Worm (Caenorhabditis elegans) whole organism, L4 larva: Measurements from ENCODE around the gene nhr-106.
A peak's percentile ranks its signal among the peaks of the same experiment; 100 is the strongest.

Experiments used
- D1046.2 ChIP-seq: fragments of 200-800 bp; sonication (Bioruptor generic); IDR thresholded peaks from 2 replicates; pipeline ENCODE4 v1.3.6; 2022; ENCODE audit warnings: missing genetic modification characterization, missing compliant biosample characterization
- F10B5.3 ChIP-seq: sonication (generic microtip); optimal IDR thresholded peaks from 2 replicates; lab custom pipeline; 2016; ENCODE audit warnings: mild to moderate bottlenecking, missing genetic modification characterization, missing compliant biosample characterization
- F37D6.2 ChIP-seq: sonication (generic microtip); optimal IDR thresholded peaks from 2 replicates; lab custom pipeline; 2016; ENCODE audit warnings: mild to moderate bottlenecking, missing genetic modification characterization, missing compliant biosample characterization
- R02D3.7 ChIP-seq: fragments of 150-350 bp; sonication (generic microtip); optimal IDR thresholded peaks from 3 replicates; lab custom pipeline; 2014; ENCODE audit warnings: missing biosample characterization, missing genetic modification characterization
- T26A8.4 ChIP-seq: fragments of 200-800 bp; sonication (Bioruptor generic); IDR thresholded peaks from 2 replicates; pipeline ENCODE4 v1.3.6; 2022; ENCODE audit warnings: missing genetic modification characterization, missing compliant biosample characterization
- ZK337.2 ChIP-seq: fragments of 200-800 bp; sonication (Bioruptor generic); IDR thresholded peaks from 2 replicates; pipeline ENCODE4 v1.3.6; 2022; ENCODE audit warnings: missing genetic modification reagents, missing genetic modification characterization, missing compliant biosample characterization
- ZK546.5 ChIP-seq, 2 experiments: sonication (generic microtip); optimal IDR thresholded peaks; 2 replicates each; lab custom pipeline; 2017; ENCODE audit warnings: missing biosample characterization in 2 of 2, missing genetic modification characterization in 2 of 2
- aha-1 ChIP-seq: fragments of 150-350 bp; peaks from one replicate; lab custom pipeline; 2014; ENCODE audit warnings: missing biosample characterization, missing genetic modification characterization
- arid-1 ChIP-seq: fragments of 200-800 bp; sonication (Bioruptor generic); conservative IDR thresholded peaks from 2 replicates; pipeline ENCODE4 v1.3.6; 2022; ENCODE audit warnings: missing genetic modification reagents, missing genetic modification characterization, missing compliant biosample characterization
- attf-4 ChIP-seq: sonication (generic microtip); optimal IDR thresholded peaks from 3 replicates; lab custom pipeline; 2017; ENCODE audit warnings: missing biosample characterization, missing genetic modification characterization
- ceh-20 ChIP-seq: fragments of 200-800 bp; sonication (Bioruptor generic); IDR thresholded peaks from 2 replicates; pipeline ENCODE4 v1.3.6; 2022; ENCODE audit warnings: missing genetic modification reagents, missing genetic modification characterization, missing compliant biosample characterization
- ceh-32 ChIP-seq: sonication (generic microtip); optimal IDR thresholded peaks from 2 replicates; lab custom pipeline; 2016; ENCODE audit warnings: mild to moderate bottlenecking, missing genetic modification characterization, missing compliant biosample characterization; ENCODE audit not compliant: poor library complexity
- ceh-44 ChIP-seq: fragments of 200-800 bp; sonication (Bioruptor generic); IDR thresholded peaks from 2 replicates; pipeline ENCODE4 v1.3.6; 2022; ENCODE audit warnings: missing genetic modification reagents, missing genetic modification characterization, missing compliant biosample characterization
- ceh-62 ChIP-seq: sonication (generic microtip); optimal IDR thresholded peaks from 2 replicates; lab custom pipeline; 2017; ENCODE audit warnings: missing biosample characterization, missing genetic modification characterization
- cey-2 ChIP-seq: sonication (generic microtip); optimal IDR thresholded peaks from 3 replicates; lab custom pipeline; 2017; ENCODE audit warnings: missing genetic modification characterization, mild to moderate bottlenecking, missing compliant biosample characterization, antibody characterized with exemption, borderline replicate concordance; ENCODE audit not compliant: insufficient read depth
- daf-16 ChIP-seq, 3 experiments: sonication (generic microtip); optimal IDR thresholded peaks; 2 replicates each; lab custom pipeline; 2016 to 2017; ENCODE audit warnings: missing genetic modification characterization in 3 of 3, missing genetic modification reagents in 3 of 3, mild to moderate bottlenecking in 2 of 3, missing compliant biosample characterization in 2 of 3, missing biosample characterization in 1 of 3, moderate library complexity in 1 of 3
- dmd-8 ChIP-seq: fragments of 200-800 bp; sonication (Bioruptor generic); IDR thresholded peaks from 2 replicates; pipeline ENCODE4 v1.3.6; 2022; ENCODE audit warnings: missing genetic modification characterization, missing compliant biosample characterization
- duxl-1 ChIP-seq: sonication (generic microtip); optimal IDR thresholded peaks from 2 replicates; lab custom pipeline; 2016; ENCODE audit warnings: mild to moderate bottlenecking, missing genetic modification characterization, moderate library complexity, missing compliant biosample characterization; ENCODE audit not compliant: poor library complexity
- dve-1 ChIP-seq: sonication (generic microtip); optimal IDR thresholded peaks from 2 replicates; lab custom pipeline; 2017; ENCODE audit warnings: antibody characterized with exemption, mild to moderate bottlenecking, missing genetic modification characterization, missing compliant biosample characterization; ENCODE audit not compliant: insufficient read depth
- egl-27 ChIP-seq: sonication (generic microtip); optimal IDR thresholded peaks from 3 replicates; lab custom pipeline; 2017; ENCODE audit warnings: missing biosample characterization, missing genetic modification reagents, missing genetic modification characterization
- egl-43 ChIP-seq: fragments of 200-800 bp; sonication (Bioruptor generic); IDR thresholded peaks from 2 replicates; pipeline ENCODE4 v1.3.6; 2022; ENCODE audit warnings: missing genetic modification reagents, missing genetic modification characterization, missing compliant biosample characterization
- hlh-11 ChIP-seq: fragments of 200-800 bp; sonication (Bioruptor generic); optimal IDR thresholded peaks from 2 replicates; lab custom pipeline; 2018; ENCODE audit warnings: mild to moderate bottlenecking, missing genetic modification characterization, missing compliant biosample characterization
- jun-1 ChIP-seq: fragments of 150-350 bp; optimal IDR thresholded peaks from 2 replicates; lab custom pipeline; 2014; ENCODE audit warnings: missing biosample characterization, missing genetic modification reagents, missing genetic modification characterization
- lin-38 ChIP-seq: fragments of 200-800 bp; sonication (Bioruptor generic); IDR thresholded peaks from 2 replicates; pipeline ENCODE4 v1.3.6; 2022; ENCODE audit warnings: missing genetic modification reagents, missing genetic modification characterization, missing compliant biosample characterization
- lin-39 ChIP-seq: fragments of 150-350 bp; optimal IDR thresholded peaks from 2 replicates; lab custom pipeline; 2014; ENCODE audit warnings: missing biosample characterization, missing genetic modification reagents, missing genetic modification characterization
- madf-5 ChIP-seq, 2 experiments: fragments of 200-800 bp; sonication (Bioruptor generic); IDR thresholded peaks; 2 replicates each; pipeline ENCODE4 v1.3.6; 2022; ENCODE audit warnings: missing compliant biosample characterization in 2 of 2, missing genetic modification characterization in 2 of 2
- madf-9 ChIP-seq: fragments of 200-800 bp; sonication (Bioruptor generic); conservative IDR thresholded peaks from 2 replicates; pipeline ENCODE4 v1.3.6; 2022; ENCODE audit warnings: missing genetic modification reagents, missing genetic modification characterization, missing compliant biosample characterization
- mep-1 ChIP-seq: fragments of 150-350 bp; sonication (generic microtip); optimal IDR thresholded peaks from 3 replicates; lab custom pipeline; 2014; ENCODE audit warnings: missing biosample characterization, missing genetic modification characterization
- nhr-10 ChIP-seq: fragments of 150-350 bp; optimal IDR thresholded peaks from 2 replicates; lab custom pipeline; 2014; ENCODE audit warnings: missing biosample characterization, missing genetic modification characterization
- nhr-111 ChIP-seq: fragments of 200-800 bp; sonication (Bioruptor generic); optimal IDR thresholded peaks from 2 replicates; lab custom pipeline; 2018; ENCODE audit warnings: mild to moderate bottlenecking, missing genetic modification characterization, missing compliant biosample characterization
- nhr-237 ChIP-seq: sonication (generic microtip); optimal IDR thresholded peaks from 2 replicates; lab custom pipeline; 2017; ENCODE audit warnings: missing biosample characterization, missing genetic modification characterization
- nhr-28 ChIP-seq: fragments of 150-350 bp; optimal IDR thresholded peaks from 2 replicates; lab custom pipeline; 2014; ENCODE audit warnings: missing biosample characterization, missing genetic modification characterization
- nhr-41 ChIP-seq: fragments of 200-800 bp; sonication (Bioruptor generic); IDR thresholded peaks from 2 replicates; pipeline ENCODE4 v1.3.6; 2022; ENCODE audit warnings: missing genetic modification reagents, missing genetic modification characterization, missing compliant biosample characterization
- nhr-42 ChIP-seq: fragments of 200-800 bp; sonication (Bioruptor generic); IDR thresholded peaks from 2 replicates; pipeline ENCODE4 v1.3.6; 2022; ENCODE audit warnings: missing genetic modification characterization, missing compliant biosample characterization
- nhr-48 ChIP-seq: sonication (generic microtip); optimal IDR thresholded peaks from 2 replicates; lab custom pipeline; 2016; ENCODE audit warnings: mild to moderate bottlenecking, missing genetic modification characterization, missing compliant biosample characterization
- nhr-6 ChIP-seq: fragments of 150-350 bp; optimal IDR thresholded peaks from 2 replicates; lab custom pipeline; 2014; ENCODE audit warnings: missing biosample characterization, missing genetic modification characterization
- nhr-77 ChIP-seq: fragments of 150-350 bp; optimal IDR thresholded peaks from 2 replicates; lab custom pipeline; 2014; ENCODE audit warnings: missing biosample characterization, missing genetic modification characterization
- php-3 ChIP-seq: fragments of 200-800 bp; sonication (Bioruptor generic); IDR thresholded peaks from 2 replicates; pipeline ENCODE4 v1.3.6; 2022; ENCODE audit warnings: missing genetic modification reagents, missing genetic modification characterization, missing compliant biosample characterization
- pqm-1 ChIP-seq: sonication (generic microtip); optimal IDR thresholded peaks from 2 replicates; lab custom pipeline; 2017; ENCODE audit warnings: missing biosample characterization, missing genetic modification characterization
- saeg-2 ChIP-seq: fragments of 200-800 bp; sonication (Bioruptor generic); IDR thresholded peaks from 2 replicates; pipeline ENCODE4 v1.3.6; 2022; ENCODE audit warnings: missing genetic modification reagents, missing genetic modification characterization, missing compliant biosample characterization
- set-16 ChIP-seq: fragments of 200-800 bp; sonication (Bioruptor generic); IDR thresholded peaks from 2 replicates; pipeline ENCODE4 v1.3.6; 2022; ENCODE audit warnings: missing genetic modification reagents, missing genetic modification characterization, missing compliant biosample characterization
- skn-1 ChIP-seq: fragments of 150-350 bp; optimal IDR thresholded peaks from 2 replicates; lab custom pipeline; 2014; ENCODE audit warnings: missing biosample characterization, missing genetic modification characterization
- snpc-1.2 ChIP-seq: fragments of 200-800 bp; sonication (Bioruptor generic); IDR thresholded peaks from 2 replicates; pipeline ENCODE4 v1.3.6; 2022; ENCODE audit warnings: missing genetic modification reagents, missing genetic modification characterization, missing compliant biosample characterization
- unc-62 ChIP-seq, 3 experiments: fragments of 150-350 bp in 1 of 3; sonication (generic microtip); optimal IDR thresholded peaks in 2 of 3; peaks in 1 of 3; 1 replicate in 1 of 3; 2 replicates in 2 of 3; lab custom pipeline; 2014 to 2017; ENCODE audit warnings: missing biosample characterization in 3 of 3, missing genetic modification characterization in 3 of 3, missing genetic modification reagents in 3 of 3, missing genotype in 1 of 3
- vab-7 ChIP-seq: fragments of 200-800 bp; sonication (Bioruptor generic); IDR thresholded peaks from 2 replicates; pipeline ENCODE4 v1.3.6; 2022; ENCODE audit warnings: missing genetic modification reagents, missing genetic modification characterization, missing compliant biosample characterization
- zip-2 ChIP-seq: fragments of 150-350 bp; optimal IDR thresholded peaks from 2 replicates; lab custom pipeline; 2014; ENCODE audit warnings: missing biosample characterization, missing genetic modification characterization
- ztf-7 ChIP-seq: fragments of 150-350 bp; optimal IDR thresholded peaks from 2 replicates; lab custom pipeline; 2014; ENCODE audit warnings: missing biosample characterization, missing genetic modification characterization

nhr-106 gene

ce11 chrV:453569-453968 is 35.9 kb upstream of the nhr-106 start, which contains the start of gene nhr-98:
nhr-98 (plus strand) TSS chrV:453869.
- TF ChIP-seq lin-39 (tag; lab: Kevin White, UChicago) = no peak
- TF ChIP-seq nhr-10 (tag; lab: Kevin White, UChicago) = no peak
- TF ChIP-seq aha-1 = peak; percentile 53
- TF ChIP-seq saeg-2 (GFP tag; lab: Robert Waterston, UW) = no peak
- TF ChIP-seq set-16 (GFP tag; lab: Robert Waterston, UW) = no peak
- no peak for TF ChIP-seq madf-9

ce11 chrV:457839-458238 is 31.6 kb upstream of the nhr-106 start:
- peak; percentile 18 for TF ChIP-seq pqm-1 (tag; lab: Kevin White, UChicago)
- TF ChIP-seq dve-1 (tag; lab: Kevin White, UChicago) = peak; percentile 23
- no peak for TF ChIP-seq D1046.2 (GFP tag; lab: Robert Waterston, UW)
- no peak for TF ChIP-seq daf-16 (GFP tag; optimal IDR thresholded peaks at IDR 0.05; lab: Kevin White, UChicago)
- peak; percentile 62 for TF ChIP-seq daf-16 (tag; optimal IDR thresholded peaks at IDR 0.05; lab: Kevin White, UChicago)
- peak; percentile 36 for TF ChIP-seq nhr-28 (tag; lab: Kevin White, UChicago)
- TF ChIP-seq ceh-20 (GFP tag; lab: Robert Waterston, UW) = no peak

- TF ChIP-seq nhr-77 (tag; lab: Kevin White, UChicago) = peak; percentile 66
- no peak for TF ChIP-seq unc-62 (GFP tag; optimal IDR thresholded peaks at IDR 0.05 in 1 of 2; lab: Kevin White, UChicago)
- no peak for TF ChIP-seq unc-62 (tag; optimal IDR thresholded peaks at IDR 0.05; lab: Kevin White, UChicago)
- TF ChIP-seq aha-1 = no peak
- TF ChIP-seq F10B5.3 = no peak
- TF ChIP-seq cey-2 (tag; lab: Kevin White, UChicago) = no peak
- TF ChIP-seq ceh-32 (tag; lab: Kevin White, UChicago) = no peak
- no peak for TF ChIP-seq egl-43 (GFP tag; lab: Robert Waterston, UW)
- peak; percentile 62 for TF ChIP-seq pqm-1 (tag; lab: Kevin White, UChicago)
- TF ChIP-seq nhr-6 = no peak
- no peak for TF ChIP-seq ceh-62 (tag; lab: Kevin White, UChicago)
- no peak for TF ChIP-seq vab-7
- no peak for TF ChIP-seq ztf-7 (tag; lab: Kevin White, UChicago)
- TF ChIP-seq R02D3.7 (tag; lab: Kevin White, UChicago) = no peak
- TF ChIP-seq ZK546.5 (tag; optimal IDR thresholded peaks at IDR 0.05; lab: Kevin White, UChicago) = no peak
- no peak for TF ChIP-seq skn-1
- peak; percentile 63 for TF ChIP-seq hlh-11
- TF ChIP-seq arid-1 (GFP tag; lab: Robert Waterston, UW) = no peak
- no peak for TF ChIP-seq ZK337.2 (GFP tag; lab: Robert Waterston, UW)
- TF ChIP-seq attf-4 = no peak
- TF ChIP-seq T26A8.4 (GFP tag; lab: Robert Waterston, UW) = no peak
- peak; percentile 49 for TF ChIP-seq nhr-48 (tag; lab: Kevin White, UChicago)
- no peak for TF ChIP-seq madf-9
- peak; percentile 76 for TF ChIP-seq php-3 (GFP tag; lab: Robert Waterston, UW)
- no peak for TF ChIP-seq egl-27 (tag; lab: Kevin White, UChicago)
- no peak for TF ChIP-seq lin-38
- no peak for TF ChIP-seq nhr-237 (tag; lab: Kevin White, UChicago)
- TF ChIP-seq duxl-1 (tag; lab: Kevin White, UChicago) = no peak
- TF ChIP-seq nhr-42 = no peak
- no peak for TF ChIP-seq daf-16 (GFP tag; optimal IDR thresholded peaks at IDR 0.05; lab: Kevin White, UChicago)
- peak; percentile 81 for TF ChIP-seq daf-16 (tag; optimal IDR thresholded peaks at IDR 0.05; lab: Kevin White, UChicago)
- no peak for TF ChIP-seq nhr-111 (GFP tag; lab: Kevin White, UChicago)
- TF ChIP-seq ceh-44 = no peak
- no peak for TF ChIP-seq jun-1 (tag; lab: Kevin White, UChicago)
- no peak for TF ChIP-seq snpc-1.2 (GFP tag; lab: Robert Waterston, UW)
- TF ChIP-seq D1046.2 (GFP tag; lab: Robert Waterston, UW) = no peak
- TF ChIP-seq mep-1 = no peak
- no peak for TF ChIP-seq F37D6.2 (tag; lab: Kevin White, UChicago)
- TF ChIP-seq dmd-8 (GFP tag; lab: Robert Waterston, UW) = no peak
- no peak for TF ChIP-seq zip-2 (tag; lab: Kevin White, UChicago)
- TF ChIP-seq nhr-41 (GFP tag; lab: Robert Waterston, UW) = no peak
- no peak for TF ChIP-seq madf-5 (GFP tag; IDR thresholded peaks at IDR 0.05; lab: Robert Waterston, UW)
Measured at ce11 chrV:459464-459863, 30.0 kb upstream of the nhr-106 start, which contains the start of gene nhr-203. nhr-203 (plus strand) TSS chrV:459795.
